Fruit fly (Drosophila melanogaster) whole organism, embryonic: ENCODE measurements around the gene Vha16-3.

ENCODE experiments used
- Abd-B ChIP-seq: fragments of 200-800 bp; sonication (Bioruptor generic); optimal IDR thresholded peaks from 2 replicates; lab custom pipeline; 2018; ENCODE audit warnings: missing biosample characterization, mild to moderate bottlenecking, missing genetic modification characterization, moderate library complexity
- Bgb ChIP-seq: fragments of 200-800 bp; sonication (Bioruptor generic); IDR thresholded peaks from 2 replicates; pipeline ENCODE4 v1.3.6; 2022; ENCODE audit warnings: missing biosample characterization, missing genetic modification characterization; ENCODE audit not compliant: partially characterized antibody
- CG11093 ChIP-seq: fragments of 200-800 bp; sonication (Bioruptor generic); IDR thresholded peaks from 3 replicates; pipeline ENCODE4 v1.3.6; 2022; ENCODE audit warnings: missing biosample characterization, missing genetic modification characterization
- CG12236 ChIP-seq: fragments of 200-800 bp; sonication (Bioruptor generic); optimal IDR thresholded peaks from 2 replicates; lab custom pipeline; 2016; ENCODE audit warnings: missing biosample characterization, missing genetic modification characterization
- CG13624 ChIP-seq: fragments of 200-800 bp; sonication (Bioruptor generic); optimal IDR thresholded peaks from 2 replicates; lab custom pipeline; 2016; ENCODE audit warnings: missing biosample characterization, missing genetic modification characterization
- CG15514 ChIP-seq: fragments of 200-800 bp; sonication (Bioruptor generic); optimal IDR thresholded peaks from 3 replicates; lab custom pipeline; 2017; ENCODE audit warnings: missing biosample characterization, missing genetic modification characterization, mild to moderate bottlenecking, moderate library complexity, missing genetic modification reagents
- CG16813 ChIP-seq: fragments of 200-800 bp; sonication (Bioruptor generic); IDR thresholded peaks from 3 replicates; pipeline ENCODE4 v1.3.6; 2022; ENCODE audit warnings: missing biosample characterization, missing genetic modification characterization; ENCODE audit not compliant: partially characterized antibody
- CG17186 ChIP-seq: fragments of 200-800 bp; sonication (Bioruptor generic); optimal IDR thresholded peaks from 3 replicates; lab custom pipeline; 2017; ENCODE audit warnings: missing biosample characterization, missing genetic modification reagents, missing genetic modification characterization
- CG17829 ChIP-seq: fragments of 200-800 bp; optimal IDR thresholded peaks from 2 replicates; lab custom pipeline; 2019; ENCODE audit warnings: missing biosample characterization, mild to moderate bottlenecking, missing genetic modification characterization, moderate library complexity
- CG32767 ChIP-seq: fragments of 200-800 bp; sonication (Bioruptor generic); IDR thresholded peaks from 2 replicates; pipeline ENCODE4 v1.3.6; 2022; ENCODE audit warnings: missing biosample characterization, missing genetic modification characterization
- CG3838 ChIP-seq: fragments of 200-800 bp; sonication (Bioruptor generic); optimal IDR thresholded peaks from 3 replicates; lab custom pipeline; 2016; ENCODE audit warnings: missing biosample characterization, missing genetic modification characterization
- CG42726 ChIP-seq: fragments of 200-800 bp; sonication (Bioruptor generic); IDR thresholded peaks from 2 replicates; pipeline ENCODE4 v1.3.6; 2022; ENCODE audit warnings: missing biosample characterization, missing genetic modification characterization; ENCODE audit not compliant: partially characterized antibody
- CG5245 ChIP-seq: fragments of 200-800 bp; sonication (Bioruptor generic); optimal IDR thresholded peaks from 3 replicates; lab custom pipeline; 2016; ENCODE audit warnings: missing biosample characterization, missing genetic modification characterization
- CG6689 ChIP-seq: fragments of 200-800 bp; sonication (Bioruptor generic); IDR thresholded peaks from 2 replicates; pipeline ENCODE4 v1.3.6; 2022; ENCODE audit warnings: missing biosample characterization, missing genetic modification characterization
- CTCF ChIP-seq: fragments of 200-800 bp; sonication (Bioruptor generic); optimal IDR thresholded peaks from 2 replicates; lab custom pipeline; 2017; ENCODE audit warnings: missing biosample characterization, mild to moderate bottlenecking, missing genetic modification characterization, moderate library complexity
- CoRest ChIP-seq: fragments of 200-800 bp; sonication (Bioruptor generic); optimal IDR thresholded peaks from 3 replicates; lab custom pipeline; 2018; ENCODE audit warnings: missing biosample characterization, mild to moderate bottlenecking, missing genetic modification characterization, moderate library complexity
- D19A ChIP-seq: fragments of 200-800 bp; optimal IDR thresholded peaks from 3 replicates; lab custom pipeline; 2019; ENCODE audit warnings: missing biosample characterization, mild to moderate bottlenecking, missing genetic modification characterization, moderate library complexity
- Dbx ChIP-seq: fragments of 200-800 bp; sonication (Bioruptor generic); IDR thresholded peaks from 3 replicates; pipeline ENCODE4 v1.3.6; 2022; ENCODE audit warnings: missing biosample characterization, missing genetic modification characterization
- Dp ChIP-seq: fragments of 200-800 bp; sonication (Bioruptor generic); optimal IDR thresholded peaks from 2 replicates; lab custom pipeline; 2018; ENCODE audit warnings: missing biosample characterization, mild to moderate bottlenecking, missing genetic modification characterization, moderate library complexity
- E2f2 ChIP-seq: fragments of 200-800 bp; sonication (Bioruptor generic); IDR thresholded peaks from 2 replicates; pipeline ENCODE4 v1.3.6; 2022; ENCODE audit warnings: missing biosample characterization, missing genetic modification characterization
- H2.0 ChIP-seq: fragments of 200-800 bp; sonication (Bioruptor generic); IDR thresholded peaks from 2 replicates; pipeline ENCODE4 v1.3.6; 2022; ENCODE audit warnings: missing biosample characterization, missing genetic modification characterization
- HmgZ ChIP-seq: fragments of 200-800 bp; sonication (Bioruptor generic); optimal IDR thresholded peaks from 2 replicates; lab custom pipeline; 2018; ENCODE audit warnings: missing biosample characterization, mild to moderate bottlenecking, missing genetic modification characterization
- Hmr ChIP-seq: fragments of 200-800 bp; sonication (Bioruptor generic); optimal IDR thresholded peaks from 3 replicates; lab custom pipeline; 2017; ENCODE audit warnings: mild to moderate bottlenecking, missing biosample characterization, missing genetic modification reagents, missing genetic modification characterization
- Lhr ChIP-seq: fragments of 200-800 bp; sonication (Bioruptor generic); optimal IDR thresholded peaks from 3 replicates; lab custom pipeline; 2017; ENCODE audit warnings: mild to moderate bottlenecking, missing biosample characterization, missing genetic modification reagents, missing genetic modification characterization
- Lpt ChIP-seq: fragments of >200 bp; optimal IDR thresholded peaks from 2 replicates; lab custom pipeline; 2018; ENCODE audit warnings: missing biosample characterization, missing genetic modification characterization
- Med ChIP-seq: fragments of 200-800 bp; sonication (Bioruptor generic); peaks from one replicate; lab custom pipeline; 2016; ENCODE audit warnings: missing biosample characterization, missing genetic modification characterization, mild to moderate bottlenecking, inconsistent platforms, moderate library complexity
- Mrtf ChIP-seq: fragments of 200-800 bp; sonication (Bioruptor generic); IDR thresholded peaks from 3 replicates; pipeline ENCODE4 v1.3.6; 2022; ENCODE audit warnings: missing biosample characterization, missing genetic modification characterization
- NfI ChIP-seq: fragments of 200-800 bp; sonication (Bioruptor generic); optimal IDR thresholded peaks from 3 replicates; lab custom pipeline; 2018; ENCODE audit warnings: missing biosample characterization, mild to moderate bottlenecking, missing genetic modification characterization, moderate library complexity
- Optix ChIP-seq: fragments of 200-800 bp; sonication (Bioruptor generic); IDR thresholded peaks from 3 replicates; pipeline ENCODE4 v1.3.6; 2022; ENCODE audit warnings: missing biosample characterization, missing genetic modification characterization
- Scr ChIP-seq: fragments of 200-800 bp; sonication (Bioruptor generic); IDR thresholded peaks from 2 replicates; pipeline ENCODE4 v1.3.6; 2022; ENCODE audit warnings: missing biosample characterization, missing genetic modification characterization; ENCODE audit not compliant: partially characterized antibody
- Side ChIP-seq: fragments of 200-800 bp; sonication (Bioruptor generic); optimal IDR thresholded peaks from 2 replicates; lab custom pipeline; 2016; ENCODE audit warnings: missing biosample characterization, missing genetic modification characterization
- Six4 ChIP-seq: fragments of 200-800 bp; sonication (Bioruptor generic); optimal IDR thresholded peaks from 2 replicates; lab custom pipeline; 2016; ENCODE audit warnings: missing biosample characterization, missing genetic modification characterization
- Ssrp ChIP-seq: fragments of 200-800 bp; sonication (Bioruptor generic); optimal IDR thresholded peaks from 2 replicates; lab custom pipeline; 2018; ENCODE audit warnings: missing biosample characterization, mild to moderate bottlenecking, missing genetic modification characterization, moderate library complexity
- Xrp1 ChIP-seq: fragments of 200-800 bp; sonication (Bioruptor generic); IDR thresholded peaks from 2 replicates; pipeline ENCODE4 v1.3.6; 2022; ENCODE audit warnings: missing biosample characterization, missing genetic modification characterization
- ac ChIP-seq: fragments of 200-800 bp; sonication (Bioruptor generic); optimal IDR thresholded peaks from 3 replicates; lab custom pipeline; 2017; ENCODE audit warnings: missing biosample characterization, mild to moderate bottlenecking, missing genetic modification characterization
- ara ChIP-seq: fragments of 200-800 bp; sonication (Bioruptor generic); IDR thresholded peaks from 2 replicates; pipeline ENCODE4 v1.3.6; 2022; ENCODE audit warnings: missing biosample characterization, missing genetic modification characterization
- bbx ChIP-seq: fragments of 200-800 bp; sonication (Bioruptor generic); IDR thresholded peaks from 2 replicates; pipeline ENCODE4 v1.3.6; 2022; ENCODE audit warnings: missing biosample characterization, missing genetic modification characterization; ENCODE audit not compliant: partially characterized antibody
- bsh ChIP-seq, 2 experiments: fragments of 200-800 bp; sonication (Bioruptor generic); optimal IDR thresholded peaks; 2 replicates each; lab custom pipeline; 2017 to 2018; ENCODE audit warnings: mild to moderate bottlenecking in 2 of 2, missing biosample characterization in 2 of 2, missing genetic modification characterization in 2 of 2, moderate library complexity in 1 of 2
- knrl ChIP-seq: fragments of 200-800 bp; sonication (Bioruptor generic); IDR thresholded peaks from 3 replicates; pipeline ENCODE4 v1.3.6; 2022; ENCODE audit warnings: missing biosample characterization, missing genetic modification characterization; ENCODE audit not compliant: partially characterized antibody
- lola ChIP-seq, 3 experiments: fragments of >200 bp in 2 of 3; fragments of 200-800 bp in 1 of 3; sonication (Bioruptor generic) in 1 of 3; optimal IDR thresholded peaks; 2 replicates each; lab custom pipeline; 2017 to 2019; ENCODE audit warnings: missing biosample characterization in 3 of 3, missing genetic modification characterization in 3 of 3, mild to moderate bottlenecking in 1 of 3, moderate library complexity in 1 of 3
- pros ChIP-seq: fragments of 200-800 bp; sonication (Bioruptor generic); optimal IDR thresholded peaks from 3 replicates; lab custom pipeline; 2019; ENCODE audit warnings: missing biosample characterization, mild to moderate bottlenecking, missing genetic modification characterization, moderate library complexity
- pzg ChIP-seq: fragments of 200-800 bp; sonication (Bioruptor generic); optimal IDR thresholded peaks from 3 replicates; lab custom pipeline; 2018; ENCODE audit warnings: missing biosample characterization, mild to moderate bottlenecking, missing genetic modification characterization, moderate library complexity
- sd ChIP-seq: fragments of 200-800 bp; sonication (Bioruptor generic); optimal IDR thresholded peaks from 3 replicates; lab custom pipeline; 2018; ENCODE audit warnings: missing biosample characterization, mild to moderate bottlenecking, missing genetic modification characterization, moderate library complexity
- sens ChIP-seq: fragments of 200-800 bp; sonication (Bioruptor generic); peaks from one replicate; lab custom pipeline; 2016; ENCODE audit warnings: missing biosample characterization, missing genetic modification characterization
- sug ChIP-seq: fragments of 200-800 bp; optimal IDR thresholded peaks from 2 replicates; lab custom pipeline; 2019; ENCODE audit warnings: missing biosample characterization, mild to moderate bottlenecking, missing genetic modification characterization, moderate library complexity
- wek ChIP-seq: fragments of 200-800 bp; sonication (Bioruptor generic); optimal IDR thresholded peaks from 3 replicates; lab custom pipeline; 2018; ENCODE audit warnings: missing biosample characterization, mild to moderate bottlenecking, missing genetic modification characterization, moderate library complexity
- zf30C ChIP-seq: fragments of 200-800 bp; sonication (Bioruptor generic); optimal IDR thresholded peaks from 3 replicates; lab custom pipeline; 2018; ENCODE audit warnings: missing biosample characterization, mild to moderate bottlenecking, missing genetic modification characterization

Vha16-3 gene

dm6 chr3L:11516229-11516628 is 43.1 kb downstream of the Vha16-3 start (continued):
- TF ChIP-seq CG3838 (GFP tag; lab: Kevin White, UChicago) (no peak), CG17186 (no peak), bbx (GFP tag; lab: Robert Waterston, UW) (no peak), D19A (tag; lab: Kevin White, UChicago) (peak; percentile 50), CG12236 (GFP tag; lab: Kevin White, UChicago) (no peak), sens (peak; percentile 56), lola (GFP tag; optimal IDR thresholded peaks at IDR 0.05; lab: Kevin White, UChicago) (no peak), CG6689 (GFP tag; lab: Robert Waterston, UW) (no peak), CoRest (tag; lab: Kevin White, UChicago) (no peak), Side (GFP tag; lab: Kevin White, UChicago) (no peak), bsh (GFP tag; optimal IDR thresholded peaks at IDR 0.05; lab: Kevin White, UChicago) (peak in 1 of 2 experiments; percentile 69)

dm6 chr3L:11522613-11523012 is 49.5 kb downstream of the Vha16-3 start, which contains the start of the genes CG11714 and Fuca:
TSS of gene CG11714 (minus strand) at chr3L:11522713.
TSS of gene Fuca (minus strand) at chr3L:11522713.
- TF ChIP-seq CG32767 (GFP tag; lab: Robert Waterston, UW) (no peak), Optix (GFP tag; lab: Robert Waterston, UW) (no peak), ac (GFP tag; lab: Kevin White, UChicago) (no peak), CG12236 (GFP tag; lab: Kevin White, UChicago) (no peak), pros (GFP tag; lab: Kevin White, UChicago) (no peak), ara (GFP tag; lab: Robert Waterston, UW) (no peak)

dm6 chr3L:11523286-11523685 is 50.2 kb downstream of the Vha16-3 start:
- 0 out of 2 replicates have a peak, but pooled peaks have one; percentile 19 for TF ChIP-seq H2.0 (GFP tag; lab: Robert Waterston, UW)
- peak; percentile 15; the same call in 1 of the 3 replicates for TF ChIP-seq CG16813 (GFP tag; lab: Robert Waterston, UW)
- peak; percentile 48; the same call in 1 of the 2 replicates for TF ChIP-seq E2f2
- TF ChIP-seq CG15514 (GFP tag; lab: Kevin White, UChicago), result peak; percentile 98
- TF ChIP-seq Xrp1, result 0 out of 2 replicates have a peak, but pooled peaks have one; percentile 11
- peak; percentile 61 for TF ChIP-seq Med (GFP tag; lab: Kevin White, UChicago)
- no peak for TF ChIP-seq sug (tag; lab: Kevin White, UChicago)
- peak; percentile 8 for TF ChIP-seq CG13624 (GFP tag; lab: Kevin White, UChicago)
- peak; percentile 49 for TF ChIP-seq zf30C (GFP tag; lab: Kevin White, UChicago)
- TF ChIP-seq knrl (GFP tag; lab: Robert Waterston, UW), result peak; percentile 38; the same call in 1 of the 3 replicates
- TF ChIP-seq Scr (GFP tag; lab: Robert Waterston, UW), result 0 out of 2 replicates have a peak, but pooled peaks have one; percentile 33
- no peak for TF ChIP-seq CG17829 (tag; lab: Kevin White, UChicago)
- TF ChIP-seq wek (GFP tag; lab: Kevin White, UChicago), result no peak
- peak; percentile 26 for TF ChIP-seq pzg (GFP tag; lab: Kevin White, UChicago)
- TF ChIP-seq Lpt (GFP tag; lab: Kevin White, UChicago), result no peak
- peak; percentile 78 for TF ChIP-seq Bgb (GFP tag; lab: Robert Waterston, UW)
- TF ChIP-seq sd (tag; lab: Kevin White, UChicago), result peak; percentile 10
- TF ChIP-seq Ssrp, result no peak
- no peak for TF ChIP-seq CG5245 (GFP tag; lab: Kevin White, UChicago)
- TF ChIP-seq Dp (GFP tag; lab: Kevin White, UChicago), result peak; percentile 19
- TF ChIP-seq CTCF (GFP tag; lab: Kevin White, UChicago), result peak; percentile 80
- no peak for TF ChIP-seq Abd-B (GFP tag; lab: Kevin White, UChicago)
- peak; percentile 22 for TF ChIP-seq Lhr
- TF ChIP-seq Six4 (GFP tag; lab: Kevin White, UChicago), result no peak
- peak; percentile 58; the same call in 1 of the 3 replicates for TF ChIP-seq Dbx
- no peak for TF ChIP-seq NfI (GFP tag; lab: Kevin White, UChicago)
- TF ChIP-seq CG11093, result no peak
- TF ChIP-seq Mrtf, result no peak
- TF ChIP-seq Hmr (GFP tag; lab: Kevin White, UChicago), result peak; percentile 12
- peak; percentile 74 for TF ChIP-seq HmgZ (tag; lab: Kevin White, UChicago)
- peak; percentile 78 for TF ChIP-seq CG42726
